Worm (Caenorhabditis elegans): Measurements from ENCODE around the gene K11D12.7.

K11D12.7 gene

DNA sequence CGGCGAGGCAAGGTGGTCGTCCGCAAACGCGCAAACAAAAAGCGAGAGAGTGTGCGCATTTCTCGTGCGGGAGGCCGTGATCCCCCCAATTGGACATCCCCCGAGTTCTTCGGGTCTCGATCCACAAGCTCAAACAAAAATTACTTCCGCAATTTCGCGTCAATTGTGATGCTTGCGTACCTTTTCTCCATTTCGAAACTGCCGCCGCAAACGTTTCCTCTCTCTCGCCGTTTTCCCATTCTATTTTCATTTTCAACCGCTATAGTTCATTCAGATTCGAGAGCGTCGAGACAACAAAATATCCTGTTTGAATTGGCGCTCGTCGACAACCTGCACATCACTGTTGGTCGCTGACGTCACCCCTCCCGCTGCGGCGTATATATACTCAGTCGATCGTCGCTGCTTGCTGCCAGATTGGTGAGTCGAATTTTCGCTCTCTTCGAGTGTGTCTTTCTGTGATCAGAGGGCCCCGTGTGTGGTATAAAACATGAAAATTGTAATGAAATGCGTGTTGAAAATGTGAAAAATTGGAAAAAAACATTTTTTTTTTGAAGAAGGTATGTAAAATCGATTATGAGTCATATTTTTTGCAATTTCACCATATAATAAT is 13.2 kb upstream of the K11D12.7 start, which contains the start of the genes pqn-51 and K11D12.14 (continued):
- TF ChIP-seq ceh-28 (tag; optimal IDR thresholded peaks at IDR 0.05) (no peak), ceh-32 (tag; optimal IDR thresholded peaks at IDR 0.05; ENCODE audit: poor library complexity) (peak; percentile 21), unc-130 (GFP tag; optimal IDR thresholded peaks at IDR 0.05) (peak; percentile 7), mxl-2 (GFP tag; conservative IDR thresholded peaks at IDR 0.05) (peak; percentile 33; the same call in 1 of the 2 replicates), hif-1 (tag; optimal IDR thresholded peaks at IDR 0.05) (peak; percentile 61 to 75), ama-1 (optimal IDR thresholded peaks at IDR 0.05) (peak; percentile 98), F10B5.3 (tag; optimal IDR thresholded peaks at IDR 0.05) (peak; percentile 79), ctbp-1 (GFP tag; IDR thresholded peaks at IDR 0.05) (peak; percentile 96), jun-1 (tag; optimal IDR thresholded peaks at IDR 0.05) (peak; percentile 88), hmg-1.1 (GFP tag; IDR thresholded peaks at IDR 0.05) (peak; percentile 91), ceh-44 (GFP tag; IDR thresholded peaks at IDR 0.05) (peak; percentile 98), ZK546.5 (tag; optimal IDR thresholded peaks at IDR 0.05) (peak; percentile 42 to 90), unc-39 (tag; optimal IDR thresholded peaks at IDR 0.05) (no peak), aly-2 (tag; optimal IDR thresholded peaks at IDR 0.05) (peak; percentile 22), nhr-111 (GFP tag; optimal IDR thresholded peaks at IDR 0.05) (no peak), daf-16 (GFP tag; optimal IDR thresholded peaks at IDR 0.05) (peak; percentile 48 to 74), daf-16 (tag; optimal IDR thresholded peaks at IDR 0.05) (peak; percentile 81), D1046.2 (GFP tag; IDR thresholded peaks at IDR 0.05) (peak; percentile 76; the same call in 1 of the 2 replicates), Y105C5A.15 (GFP tag; IDR thresholded peaks at IDR 0.05) (0 out of 2 replicates have a peak, but pooled peaks have one; percentile 54), dpl-1 (GFP tag; optimal IDR thresholded peaks at IDR 0.05) (peak; percentile 90), mes-2 (tag; optimal IDR thresholded peaks at IDR 0.05; ENCODE audit: poor library complexity, severe bottlenecking) (peak; percentile 83), cey-2 (tag; optimal IDR thresholded peaks at IDR 0.05; ENCODE audit: borderline replicate concordance, insufficient read depth) (no peak), nhr-25 (tag; optimal IDR thresholded peaks at IDR 0.05; ENCODE audit: borderline replicate concordance, insufficient read depth) (peak; percentile 24), nhr-11 (tag; optimal IDR thresholded peaks at IDR 0.05) (peak; percentile 87)

DNA sequence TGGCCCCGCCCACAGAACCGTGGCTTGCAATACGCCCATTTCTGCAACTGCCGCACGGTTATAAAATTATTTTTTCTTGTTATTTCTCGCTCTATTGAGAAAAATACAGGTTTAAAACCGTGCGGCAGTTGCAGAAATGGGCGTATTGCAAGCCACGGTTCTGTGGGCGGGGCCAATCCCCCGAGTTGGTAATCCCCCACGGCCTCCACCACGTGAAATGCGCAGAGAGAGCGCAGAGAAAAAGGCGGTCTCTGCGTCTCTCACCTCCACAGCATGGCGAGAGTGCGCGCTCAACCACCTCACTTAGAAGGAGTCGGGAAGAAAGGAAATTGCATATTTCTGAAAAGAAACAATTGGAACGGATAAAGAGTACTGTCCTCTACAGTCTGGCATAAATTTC is 11.0 kb upstream of the K11D12.7 start:
- peak; percentile 91 for TF ChIP-seq ceh-20 (GFP tag; IDR thresholded peaks at IDR 0.05)
- TF ChIP-seq mdt-29 (GFP tag; IDR thresholded peaks at IDR 0.05): peak; percentile 75
- TF ChIP-seq madf-9 (GFP tag; conservative IDR thresholded peaks at IDR 0.05): peak; percentile 77
- TF ChIP-seq ZK337.2 (GFP tag; IDR thresholded peaks at IDR 0.05): peak; percentile 46; the same call in 1 of the 2 replicates
- TF ChIP-seq dmd-6 (GFP tag; IDR thresholded peaks at IDR 0.05): peak; percentile 89
- TF ChIP-seq snpc-1.2 (GFP tag; IDR thresholded peaks at IDR 0.05): 0 out of 2 replicates have a peak, but pooled peaks have one; percentile 30
- peak; percentile 81; the same call in 1 of the 2 replicates for TF ChIP-seq vab-7 (GFP tag; IDR thresholded peaks at IDR 0.05)
- TF ChIP-seq saeg-2 (GFP tag; IDR thresholded peaks at IDR 0.05): peak; percentile 79
- peak; percentile 97 for TF ChIP-seq hmg-1.1 (GFP tag; IDR thresholded peaks at IDR 0.05)
- peak; percentile 81 for TF ChIP-seq lin-29 (GFP tag; IDR thresholded peaks at IDR 0.05)
- peak; percentile 60; the same call in 1 of the 2 replicates for TF ChIP-seq lin-1 (GFP tag; IDR thresholded peaks at IDR 0.05)
- TF ChIP-seq zfp-3 (GFP tag; conservative IDR thresholded peaks at IDR 0.05): peak; percentile 82
- TF ChIP-seq Y48G9A.11 (GFP tag; IDR thresholded peaks at IDR 0.05): peak; percentile 57; the same call in 1 of the 2 replicates
- TF ChIP-seq rbr-2 (tag; optimal IDR thresholded peaks at IDR 0.05): peak; percentile 25
- TF ChIP-seq ceh-44 (GFP tag; IDR thresholded peaks at IDR 0.05): peak; percentile 86
- TF ChIP-seq D1046.2 (GFP tag; IDR thresholded peaks at IDR 0.05): peak; percentile 73; the same call in 1 of the 2 replicates
- peak; percentile 90 for TF ChIP-seq lin-38 (GFP tag; IDR thresholded peaks at IDR 0.05)
- TF ChIP-seq dmd-8 (GFP tag; IDR thresholded peaks at IDR 0.05): 0 out of 2 replicates have a peak, but pooled peaks have one; percentile 59
- TF ChIP-seq arid-1 (GFP tag; conservative IDR thresholded peaks at IDR 0.05): peak; percentile 79; the same call in 1 of the 2 replicates
- TF ChIP-seq Y75B8A.6 (GFP tag; IDR thresholded peaks at IDR 0.05): 0 out of 2 replicates have a peak, but pooled peaks have one; percentile 33
- TF ChIP-seq ctbp-1 (GFP tag; IDR thresholded peaks at IDR 0.05): peak; percentile 95
- 0 out of 2 replicates have a peak, but pooled peaks have one; percentile 64 for TF ChIP-seq dmd-9 (GFP tag; IDR thresholded peaks at IDR 0.05)
- TF ChIP-seq tra-1 (GFP tag; IDR thresholded peaks at IDR 0.05): peak; percentile 92
- TF ChIP-seq php-3 (GFP tag; IDR thresholded peaks at IDR 0.05): peak; percentile 82
- peak; percentile 94 for TF ChIP-seq set-16 (GFP tag; IDR thresholded peaks at IDR 0.05)
- TF ChIP-seq nhr-42 (GFP tag; IDR thresholded peaks at IDR 0.05): peak; percentile 93
